Worm (Caenorhabditis elegans) whole organism, dauer: Measurements from ENCODE around the gene lem-2.

Source experiments
- unc-62 ChIP-seq: sonication (generic microtip); optimal IDR thresholded peaks from 2 replicates; lab custom pipeline; 2017; ENCODE audit warnings: missing biosample characterization, missing genetic modification reagents, missing genetic modification characterization

The lem-2 gene

DNA sequence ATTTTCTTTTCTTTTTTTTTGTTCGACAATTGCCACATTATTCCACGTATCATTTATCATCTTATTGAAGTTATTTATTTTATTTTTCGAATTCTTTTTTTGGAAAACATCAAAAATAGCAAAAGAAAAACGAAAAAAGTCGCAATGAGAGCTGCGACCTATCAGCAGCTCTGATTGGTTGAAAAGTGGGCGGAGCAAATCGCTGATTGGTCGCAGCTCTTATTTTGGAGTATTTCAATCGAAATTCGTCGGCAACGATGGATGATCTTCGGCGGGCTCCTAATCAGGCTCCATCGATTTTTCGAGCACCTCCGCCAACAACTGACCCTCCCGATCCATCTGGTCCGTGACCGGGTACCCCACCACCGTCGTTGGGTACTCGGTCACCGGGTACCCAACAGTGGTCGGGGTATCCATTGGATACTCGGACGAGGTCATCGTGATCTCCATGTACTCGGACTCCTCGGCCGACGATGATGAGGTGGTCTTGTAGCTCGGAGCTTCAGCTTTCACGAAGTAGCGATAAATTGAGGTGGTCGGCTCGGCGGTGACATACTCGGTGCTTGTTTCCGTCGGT is 26.6 kb downstream of the lem-2 start:
- TF ChIP-seq unc-62 (GFP tag; lab: Kevin White, UChicago): no peak

DNA sequence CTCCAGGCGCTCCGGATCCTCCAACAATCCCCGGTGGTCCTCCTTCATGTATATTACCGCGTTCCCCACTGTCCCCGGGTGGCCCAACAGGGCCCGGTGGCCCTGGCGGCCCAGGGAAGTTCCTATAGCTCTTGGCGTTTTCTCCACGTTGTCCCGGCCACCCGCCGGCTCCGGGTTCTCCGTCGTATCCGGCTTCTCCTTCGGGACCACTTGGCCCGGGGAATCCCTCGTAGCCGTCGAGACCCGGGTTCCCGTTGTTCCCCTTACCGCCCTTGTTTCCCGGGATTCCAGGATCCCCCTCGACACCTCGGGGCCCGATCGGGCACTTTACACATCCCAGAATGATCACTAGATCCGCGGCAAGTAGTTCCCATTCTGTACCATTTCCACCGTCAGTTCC is 27.9 kb downstream of the lem-2 start:
- TF ChIP-seq unc-62 (GFP tag; lab: Kevin White, UChicago): no peak

DNA sequence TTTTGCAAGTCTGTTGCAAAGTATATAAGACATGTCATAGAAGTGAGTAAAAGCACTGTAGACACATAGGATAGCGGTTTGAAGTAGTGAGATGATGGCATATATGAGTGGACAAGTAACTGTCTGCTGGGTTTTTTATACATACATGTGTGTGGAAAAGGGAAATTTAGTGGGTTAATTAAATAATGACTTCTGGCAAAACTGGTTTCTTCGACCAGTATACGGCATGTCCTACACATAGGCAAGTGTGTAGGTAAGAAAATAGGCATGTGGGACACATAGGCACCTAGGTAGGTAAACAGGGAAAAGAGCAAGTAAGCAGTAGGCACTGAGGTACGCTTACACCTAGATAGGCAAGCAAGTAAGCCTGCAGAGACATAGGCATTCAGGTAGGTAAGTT is 31.3 kb downstream of the lem-2 start, which contains the start of gene col-87:
Gene col-87, minus strand, starts transcription at position 101 of the 400 bp plus-strand sequence.
- no peak for TF ChIP-seq unc-62 (GFP tag; lab: Kevin White, UChicago)

DNA sequence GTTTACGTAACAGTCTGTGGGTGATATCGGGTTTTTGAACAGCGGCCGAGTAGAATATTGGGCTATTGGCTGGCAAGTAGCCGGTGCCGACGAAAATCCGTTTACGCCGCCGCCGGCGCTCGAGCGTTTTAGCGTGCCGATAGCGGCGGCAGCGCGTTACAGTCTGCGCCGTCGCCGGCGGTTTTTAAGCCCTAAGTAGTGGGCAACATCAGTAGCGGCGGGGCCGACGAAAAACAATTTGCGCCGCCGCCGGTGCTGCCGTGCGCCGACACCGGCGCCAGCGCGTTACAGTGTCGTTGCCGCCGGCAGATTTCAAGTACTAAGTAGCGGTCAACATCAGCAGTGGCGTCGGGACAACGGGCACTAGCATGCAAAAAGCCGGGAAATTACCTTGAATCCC is 32.6 kb downstream of the lem-2 start:
- no peak for TF ChIP-seq unc-62 (GFP tag; lab: Kevin White, UChicago)

DNA sequence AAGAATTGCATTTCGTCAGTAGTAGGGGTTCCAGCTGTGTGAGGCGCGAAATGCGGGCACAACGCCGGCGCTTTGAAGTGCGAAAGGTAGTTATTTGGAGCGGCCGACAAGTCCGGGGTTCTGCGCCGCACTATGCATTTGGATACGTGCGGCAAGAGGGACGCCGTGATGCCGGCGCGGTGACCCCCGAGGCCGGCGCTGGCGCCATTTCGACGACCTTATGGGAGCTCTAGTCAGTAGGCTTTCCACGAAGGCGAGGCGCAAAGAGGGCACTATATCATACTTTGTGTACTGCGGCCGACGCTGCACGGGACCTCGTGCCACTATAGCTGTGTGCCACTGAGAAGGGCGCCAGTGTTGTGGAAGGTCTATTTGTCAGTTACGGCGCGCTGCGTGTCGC is 33.6 kb downstream of the lem-2 start:
- TF ChIP-seq unc-62 (GFP tag; lab: Kevin White, UChicago): no peak

DNA sequence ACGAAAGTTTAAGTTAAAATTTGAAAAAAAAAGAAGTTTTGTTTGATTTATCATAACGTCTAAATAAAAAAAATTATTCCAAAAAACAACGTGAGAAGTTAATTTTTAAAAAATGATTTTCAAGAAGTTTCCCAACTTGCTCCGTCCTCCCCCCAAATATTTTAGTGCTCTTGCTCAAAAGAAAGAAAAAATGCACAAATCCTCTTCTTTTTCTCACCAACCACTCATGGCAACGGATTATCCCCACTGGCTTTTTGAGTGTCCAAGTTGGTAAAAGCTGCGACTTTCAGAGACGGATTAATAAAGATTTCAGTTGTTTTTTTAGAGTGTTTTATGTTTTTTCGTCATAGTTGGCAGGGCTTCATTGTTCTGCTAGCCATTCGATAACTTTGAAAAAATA is 34.3 kb downstream of the lem-2 start, which contains the start of gene Y39G8C.2:
Gene Y39G8C.2, minus strand, starts transcription at position 101 of the 400 bp plus-strand sequence.
- TF ChIP-seq unc-62 (GFP tag; lab: Kevin White, UChicago): no peak

DNA sequence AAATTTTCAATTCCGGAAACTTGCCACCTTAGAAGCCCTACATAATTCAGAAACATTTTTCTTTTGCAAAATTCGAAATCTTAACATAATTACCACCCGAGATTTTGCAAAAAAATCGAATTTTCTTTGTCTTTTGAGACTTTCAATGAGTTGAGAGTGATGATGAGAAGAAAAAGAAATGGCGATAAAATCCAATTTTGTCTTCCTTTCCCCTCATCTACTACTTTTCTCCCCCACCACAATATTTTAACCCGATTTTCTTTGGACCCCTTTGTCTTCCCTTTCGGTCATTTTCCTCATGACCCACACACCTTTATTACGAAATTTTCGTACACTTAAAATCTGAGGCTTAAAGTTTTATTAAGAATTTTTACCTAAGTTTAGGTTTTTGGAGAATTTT is 35.1 kb downstream of the lem-2 start:
- TF ChIP-seq unc-62 (GFP tag; lab: Kevin White, UChicago): no peak

DNA sequence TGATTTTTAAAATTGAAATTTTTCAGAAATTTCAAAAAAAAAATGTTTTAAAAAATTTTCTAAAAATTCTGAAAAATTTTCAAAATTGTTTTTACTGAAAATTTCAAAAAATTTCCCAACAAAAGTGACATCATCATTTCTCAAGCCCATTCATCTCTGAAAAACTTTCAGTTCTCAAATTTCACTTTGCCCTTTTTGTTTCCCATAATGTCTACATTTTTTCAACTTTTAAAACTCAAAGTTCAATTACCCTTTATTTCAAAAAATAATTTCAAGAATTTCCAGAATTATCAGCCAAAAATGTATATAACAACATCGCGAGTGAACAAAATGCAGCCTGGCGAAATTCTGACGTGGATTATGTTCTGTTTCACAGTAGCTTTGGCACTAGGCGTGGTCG is 37.7 kb downstream of the lem-2 start, which contains the start of gene bkip-1:
Gene bkip-1, plus strand, starts transcription at position 301 of the 400 bp plus-strand sequence.
- TF ChIP-seq unc-62 (GFP tag; lab: Kevin White, UChicago): no peak

DNA sequence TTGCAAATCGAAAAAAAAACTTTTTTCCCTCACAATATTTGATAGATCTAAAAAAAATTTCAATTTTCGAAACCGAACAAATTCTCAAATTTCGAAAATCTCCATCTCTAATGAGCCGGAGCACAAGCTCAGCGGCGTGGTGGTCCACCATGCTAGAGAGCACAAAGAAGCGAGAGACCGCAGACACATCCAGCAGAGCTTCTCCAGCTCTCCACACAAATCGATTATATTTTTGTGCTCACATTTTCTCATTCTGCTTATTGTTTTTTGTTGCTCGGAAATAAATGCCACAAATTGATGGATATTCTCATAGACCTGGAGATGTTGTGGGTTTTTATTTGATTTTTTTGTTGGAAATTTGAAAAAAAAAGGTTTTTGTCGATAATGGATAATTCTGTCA is 38.9 kb downstream of the lem-2 start:
- no peak for TF ChIP-seq unc-62 (GFP tag; lab: Kevin White, UChicago)

DNA sequence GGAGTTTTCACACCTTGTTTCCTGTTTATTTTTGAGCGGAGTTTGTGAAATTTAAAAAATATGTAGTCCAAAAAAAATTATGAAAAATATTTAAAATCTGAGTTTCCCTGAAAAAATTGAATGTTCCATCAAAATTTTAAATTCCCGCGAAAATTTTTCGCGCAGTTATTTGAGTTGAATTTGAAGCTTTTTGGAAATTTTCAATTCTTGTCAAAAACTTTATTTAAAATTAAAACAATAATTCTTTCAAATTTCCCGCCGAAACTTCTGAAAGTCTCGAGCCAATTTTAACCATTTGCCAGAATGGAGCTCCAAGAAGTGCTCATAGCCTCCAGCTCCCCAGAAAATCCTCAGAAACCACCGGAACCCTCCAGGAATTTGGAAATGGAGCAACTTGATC is 41.2 kb downstream of the lem-2 start, which contains the start of gene gur-4:
Gene gur-4, plus strand, starts transcription at position 301 of the 400 bp plus-strand sequence.
- no peak for TF ChIP-seq unc-62 (GFP tag; lab: Kevin White, UChicago)

DNA sequence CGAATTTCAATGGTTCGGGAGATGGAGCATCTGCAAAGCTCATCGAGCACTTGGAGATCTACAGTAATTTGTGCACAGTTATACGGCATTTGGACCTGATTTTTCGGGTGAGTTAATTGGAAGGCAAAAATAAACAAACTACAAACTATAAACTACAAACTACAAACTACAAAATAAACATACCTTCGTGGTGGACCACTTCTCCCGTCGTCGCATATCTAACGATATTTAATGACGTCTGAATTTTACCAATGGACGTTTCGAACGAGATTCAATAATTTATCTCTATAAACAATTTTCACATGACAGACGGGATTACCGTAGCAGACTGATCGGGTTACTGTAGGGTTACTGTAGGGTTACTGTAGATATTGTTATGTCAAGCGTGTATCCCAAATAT is 42.9 kb downstream of the lem-2 start:
- no peak for TF ChIP-seq unc-62 (GFP tag; lab: Kevin White, UChicago)

DNA sequence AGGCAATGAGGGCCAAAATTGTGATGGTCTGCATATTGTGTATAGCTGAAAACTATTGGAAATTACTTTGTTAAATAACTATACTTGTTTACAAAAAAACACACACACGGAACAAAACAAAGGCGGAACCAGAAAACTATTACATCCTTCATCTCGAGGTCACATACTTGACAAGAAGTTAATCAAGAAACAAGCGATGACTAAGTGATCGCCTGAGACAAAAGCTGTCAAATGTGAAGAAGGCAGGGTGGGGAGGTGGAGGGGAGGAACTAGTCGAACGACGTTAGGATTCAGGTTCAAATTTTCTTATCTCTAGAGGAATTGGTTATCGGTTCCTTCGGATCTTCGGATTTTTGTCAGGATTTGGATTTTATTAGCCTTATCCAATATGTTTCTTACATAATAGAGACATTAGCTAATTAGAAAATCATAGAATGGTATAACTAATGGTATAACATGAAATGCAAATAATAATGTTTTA is 46.0 kb downstream of the lem-2 start, which contains the start of gene cpg-7:
Gene cpg-7, minus strand, starts transcription at position 51 of the 481 bp plus-strand sequence.
- TF ChIP-seq unc-62 (GFP tag; lab: Kevin White, UChicago): no peak

DNA sequence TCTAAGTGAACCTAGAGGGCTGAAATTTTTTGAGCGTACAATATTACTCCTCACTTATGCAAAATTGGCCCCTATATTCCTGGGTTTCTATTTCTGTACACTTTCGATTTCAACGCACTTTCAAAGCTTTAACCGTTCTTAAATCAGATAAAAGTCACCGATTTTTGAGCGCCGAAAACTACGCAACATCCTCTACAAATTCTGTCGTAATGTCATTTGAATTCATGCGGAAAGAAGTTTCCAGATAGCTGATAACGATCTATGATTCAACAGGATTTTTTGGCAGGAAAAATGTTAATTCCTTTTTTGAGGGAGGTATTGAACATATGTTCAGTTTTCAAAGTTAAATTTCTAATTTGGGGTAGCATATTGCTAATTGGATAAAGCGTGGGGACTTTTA is 49.6 kb downstream of the lem-2 start:
- TF ChIP-seq unc-62 (GFP tag; lab: Kevin White, UChicago): no peak
